Fruit fly (Drosophila melanogaster): Measurements from ENCODE around the gene Irp-1B.

DNA sequence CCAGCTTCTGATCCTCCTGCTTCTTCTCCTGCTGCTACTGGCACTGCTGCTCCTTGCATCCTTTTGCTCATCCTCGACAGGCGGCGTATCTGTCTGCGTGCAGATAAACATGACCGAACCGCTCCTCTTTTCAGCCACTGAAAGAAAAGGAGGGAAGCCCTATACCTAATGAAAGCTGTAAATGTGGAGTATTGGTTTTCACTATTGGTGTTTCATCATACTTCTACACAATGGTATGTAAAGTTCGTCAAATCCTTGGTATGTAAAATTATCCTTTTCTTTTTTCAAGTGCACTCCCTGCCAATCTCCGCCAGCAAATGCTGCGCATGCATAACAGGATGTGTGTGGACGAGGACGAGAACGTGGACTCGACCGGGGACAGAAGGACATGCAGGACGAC is 15.7 kb upstream of the Irp-1B start, which contains the start of gene CG46270:
- TF ChIP-seq psq (optimal IDR thresholded peaks at IDR 0.05): no peak
- TF ChIP-seq ttk (optimal IDR thresholded peaks at IDR 0.05): no peak
- no peak for TF ChIP-seq Sin3A (optimal IDR thresholded peaks at IDR 0.05)

Data from Kc167 (cell line).